Worm (Caenorhabditis elegans) whole organism, late embryonic: ENCODE data around the gene F58E1.13.

ENCODE experiments used
- ahr-1 ChIP-seq: sonication (generic microtip); optimal IDR thresholded peaks from 2 replicates; lab custom pipeline; 2016; ENCODE audit warnings: missing genetic modification characterization, missing compliant biosample characterization
- nhr-11 ChIP-seq: fragments of 150-350 bp; optimal IDR thresholded peaks from 2 replicates; lab custom pipeline; 2014; ENCODE audit warnings: missing biosample characterization, missing genetic modification characterization
- ttx-3 ChIP-seq: sonication (generic microtip); optimal IDR thresholded peaks from 2 replicates; lab custom pipeline; 2016; ENCODE audit warnings: missing genetic modification reagents, missing genetic modification characterization, missing compliant biosample characterization

DNA sequence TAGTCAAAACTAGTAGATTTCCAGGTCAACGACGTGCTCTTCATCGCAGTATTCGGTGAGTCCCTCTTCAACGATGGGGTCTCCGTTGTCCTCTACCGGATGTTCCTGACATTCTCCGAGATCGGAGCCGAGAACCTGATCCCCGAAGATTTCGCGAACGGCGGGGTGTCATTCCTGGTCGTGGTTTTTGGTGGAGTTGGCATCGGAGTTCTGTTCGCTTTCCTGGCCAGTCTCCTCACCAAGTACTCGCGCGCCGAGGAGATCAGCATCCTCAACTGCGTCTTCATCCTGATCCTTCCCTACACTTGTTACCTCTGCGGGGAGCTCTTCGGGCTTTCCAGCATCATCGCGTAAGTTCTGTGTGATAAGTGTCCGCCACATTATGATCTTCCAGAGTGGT is 23.0 kb downstream of the F58E1.13 start:
- no peak for TF ChIP-seq ahr-1
- no peak for TF ChIP-seq ttx-3 (tag; lab: Kevin White, UChicago)
- no peak for TF ChIP-seq nhr-11
